Worm (Caenorhabditis elegans): Measurements from ENCODE around the gene clec-262.

Gene clec-262

ce11 chrV:20311519-20311918, at the start of gene clec-262:
TSS of gene clec-262 (plus strand) at chrV:20311819.
- TF ChIP-seq ceh-36 (tag; optimal IDR thresholded peaks at IDR 0.05) (no peak), sea-1 (GFP tag; conservative IDR thresholded peaks at IDR 0.05) (no peak), hnd-1 (tag; optimal IDR thresholded peaks at IDR 0.05) (no peak), tbx-11 (GFP tag; IDR thresholded peaks at IDR 0.05) (no peak), F13C5.2 (tag; optimal IDR thresholded peaks at IDR 0.05) (no peak), pes-1 (GFP tag; IDR thresholded peaks at IDR 0.05) (no peak), aly-1 (tag; optimal IDR thresholded peaks at IDR 0.05) (no peak), ets-7 (tag; optimal IDR thresholded peaks at IDR 0.05) (no peak), ama-1 (optimal IDR thresholded peaks at IDR 0.05) (no peak), hmg-4 (GFP tag; optimal IDR thresholded peaks at IDR 0.05) (no peak), ceh-13 (GFP tag; optimal IDR thresholded peaks at IDR 0.05) (no peak), tbx-37 (GFP tag; conservative IDR thresholded peaks at IDR 0.05) (no peak), flt-1 (GFP tag; IDR thresholded peaks at IDR 0.05) (no peak), hmbx-1 (tag; optimal IDR thresholded peaks at IDR 0.05) (no peak)

ce11 chrV:20266992-20267391, 44.6 kb upstream of the clec-262 start, which contains the start of gene mdt-17:
TSS of gene mdt-17 (minus strand) at chrV:20267247.
- TF ChIP-seq scrt-1 (GFP tag; IDR thresholded peaks at IDR 0.05) (no peak), pes-1 (GFP tag; IDR thresholded peaks at IDR 0.05) (0 out of 2 replicates have a peak, but pooled peaks have one; percentile 34)

- TF ChIP-seq hmg-4 (GFP tag; optimal IDR thresholded peaks at IDR 0.05): no peak
- TF ChIP-seq tbx-11 (GFP tag; IDR thresholded peaks at IDR 0.05): no peak
- no peak for TF ChIP-seq pes-1 (GFP tag; IDR thresholded peaks at IDR 0.05)
- no peak for TF ChIP-seq flt-1 (GFP tag; IDR thresholded peaks at IDR 0.05)
- no peak for TF ChIP-seq ceh-36 (tag; optimal IDR thresholded peaks at IDR 0.05)
- no peak for TF ChIP-seq F13C5.2 (tag; optimal IDR thresholded peaks at IDR 0.05)
- no peak for TF ChIP-seq hnd-1 (tag; optimal IDR thresholded peaks at IDR 0.05)
- no peak for TF ChIP-seq aly-1 (tag; optimal IDR thresholded peaks at IDR 0.05)
- no peak for TF ChIP-seq tbx-37 (GFP tag; conservative IDR thresholded peaks at IDR 0.05)
- TF ChIP-seq tra-4 (tag; optimal IDR thresholded peaks at IDR 0.05): no peak
- no peak for TF ChIP-seq hmbx-1 (tag; optimal IDR thresholded peaks at IDR 0.05)
- TF ChIP-seq B0310.2 (tag; optimal IDR thresholded peaks at IDR 0.05): no peak
- no peak for TF ChIP-seq ets-7 (tag; optimal IDR thresholded peaks at IDR 0.05)
- no peak for TF ChIP-seq sea-1 (GFP tag; conservative IDR thresholded peaks at IDR 0.05)
- no peak for TF ChIP-seq ama-1 (optimal IDR thresholded peaks at IDR 0.05)
Observed at ce11 chrV:20269661-20270137, 41.9 kb upstream of the clec-262 start, which contains the start of the genes prmt-1 and cdkr-3. TSS of gene prmt-1 (minus strand) at chrV:20269711. TSS of gene cdkr-3 (plus strand) at chrV:20270107.

ce11 chrV:20276923-20277322, 34.7 kb upstream of the clec-262 start:
- TF ChIP-seq hmbx-1 (tag; optimal IDR thresholded peaks at IDR 0.05) (no peak), sea-1 (GFP tag; conservative IDR thresholded peaks at IDR 0.05) (no peak), ceh-36 (tag; optimal IDR thresholded peaks at IDR 0.05) (no peak), ama-1 (optimal IDR thresholded peaks at IDR 0.05) (no peak), tbx-11 (GFP tag; IDR thresholded peaks at IDR 0.05) (no peak), hmg-4 (GFP tag; optimal IDR thresholded peaks at IDR 0.05) (no peak), B0310.2 (tag; optimal IDR thresholded peaks at IDR 0.05) (no peak), ets-7 (tag; optimal IDR thresholded peaks at IDR 0.05) (no peak), flt-1 (GFP tag; IDR thresholded peaks at IDR 0.05) (no peak), pes-1 (GFP tag; IDR thresholded peaks at IDR 0.05) (no peak), scrt-1 (GFP tag; IDR thresholded peaks at IDR 0.05) (no peak), ceh-13 (GFP tag; optimal IDR thresholded peaks at IDR 0.05) (no peak), hnd-1 (tag; optimal IDR thresholded peaks at IDR 0.05) (no peak), tra-4 (tag; optimal IDR thresholded peaks at IDR 0.05) (no peak), tbx-37 (GFP tag; conservative IDR thresholded peaks at IDR 0.05) (no peak)

ce11 chrV:20279309-20279708, 32.3 kb upstream of the clec-262 start:
- TF ChIP-seq tra-4 (tag; optimal IDR thresholded peaks at IDR 0.05) (no peak), hnd-1 (tag; optimal IDR thresholded peaks at IDR 0.05) (no peak), hmbx-1 (tag; optimal IDR thresholded peaks at IDR 0.05) (no peak), pes-1 (GFP tag; IDR thresholded peaks at IDR 0.05) (no peak), ceh-36 (tag; optimal IDR thresholded peaks at IDR 0.05) (no peak), ceh-13 (GFP tag; optimal IDR thresholded peaks at IDR 0.05) (no peak), aly-1 (tag; optimal IDR thresholded peaks at IDR 0.05) (no peak), ama-1 (optimal IDR thresholded peaks at IDR 0.05) (no peak), scrt-1 (GFP tag; IDR thresholded peaks at IDR 0.05) (no peak), hmg-4 (GFP tag; optimal IDR thresholded peaks at IDR 0.05) (no peak), tbx-37 (GFP tag; conservative IDR thresholded peaks at IDR 0.05) (no peak), tbx-11 (GFP tag; IDR thresholded peaks at IDR 0.05) (no peak), ets-7 (tag; optimal IDR thresholded peaks at IDR 0.05) (no peak), B0310.2 (tag; optimal IDR thresholded peaks at IDR 0.05) (no peak), sea-1 (GFP tag; conservative IDR thresholded peaks at IDR 0.05) (no peak), F13C5.2 (tag; optimal IDR thresholded peaks at IDR 0.05) (no peak), flt-1 (GFP tag; IDR thresholded peaks at IDR 0.05) (no peak)

ce11 chrV:20279811-20280317, 31.8 kb upstream of the clec-262 start, which contains the start of gene pqn-94:
TSS of gene pqn-94 (minus strand) at chrV:20279861.
- TF ChIP-seq pes-1 (GFP tag; IDR thresholded peaks at IDR 0.05) (no peak), ceh-36 (tag; optimal IDR thresholded peaks at IDR 0.05) (no peak), aly-1 (tag; optimal IDR thresholded peaks at IDR 0.05) (no peak), tra-4 (tag; optimal IDR thresholded peaks at IDR 0.05) (no peak), ceh-13 (GFP tag; optimal IDR thresholded peaks at IDR 0.05) (no peak), flt-1 (GFP tag; IDR thresholded peaks at IDR 0.05) (no peak), scrt-1 (GFP tag; IDR thresholded peaks at IDR 0.05) (no peak), hmbx-1 (tag; optimal IDR thresholded peaks at IDR 0.05) (no peak), hnd-1 (tag; optimal IDR thresholded peaks at IDR 0.05) (no peak), sea-1 (GFP tag; conservative IDR thresholded peaks at IDR 0.05) (no peak), B0310.2 (tag; optimal IDR thresholded peaks at IDR 0.05) (no peak)

ce11 chrV:20282827-20283226, 28.8 kb upstream of the clec-262 start:
- no peak for TF ChIP-seq ceh-13 (GFP tag; optimal IDR thresholded peaks at IDR 0.05)
- TF ChIP-seq flt-1 (GFP tag; IDR thresholded peaks at IDR 0.05): no peak
- no peak for TF ChIP-seq ceh-36 (tag; optimal IDR thresholded peaks at IDR 0.05)
- TF ChIP-seq ets-7 (tag; optimal IDR thresholded peaks at IDR 0.05): no peak
- TF ChIP-seq hmbx-1 (tag; optimal IDR thresholded peaks at IDR 0.05): no peak
- TF ChIP-seq tra-4 (tag; optimal IDR thresholded peaks at IDR 0.05): no peak
- no peak for TF ChIP-seq hmg-4 (GFP tag; optimal IDR thresholded peaks at IDR 0.05)
- TF ChIP-seq hnd-1 (tag; optimal IDR thresholded peaks at IDR 0.05): no peak
- no peak for TF ChIP-seq tbx-11 (GFP tag; IDR thresholded peaks at IDR 0.05)
- TF ChIP-seq B0310.2 (tag; optimal IDR thresholded peaks at IDR 0.05): no peak
- no peak for TF ChIP-seq pes-1 (GFP tag; IDR thresholded peaks at IDR 0.05)
- no peak for TF ChIP-seq F13C5.2 (tag; optimal IDR thresholded peaks at IDR 0.05)
- TF ChIP-seq aly-1 (tag; optimal IDR thresholded peaks at IDR 0.05): no peak
- no peak for TF ChIP-seq scrt-1 (GFP tag; IDR thresholded peaks at IDR 0.05)
- no peak for TF ChIP-seq tbx-37 (GFP tag; conservative IDR thresholded peaks at IDR 0.05)
- no peak for TF ChIP-seq ama-1 (optimal IDR thresholded peaks at IDR 0.05)

All from whole organism, early embryonic.